Worm (Caenorhabditis elegans): ENCODE results near the gene C17H12.2.

DNA sequence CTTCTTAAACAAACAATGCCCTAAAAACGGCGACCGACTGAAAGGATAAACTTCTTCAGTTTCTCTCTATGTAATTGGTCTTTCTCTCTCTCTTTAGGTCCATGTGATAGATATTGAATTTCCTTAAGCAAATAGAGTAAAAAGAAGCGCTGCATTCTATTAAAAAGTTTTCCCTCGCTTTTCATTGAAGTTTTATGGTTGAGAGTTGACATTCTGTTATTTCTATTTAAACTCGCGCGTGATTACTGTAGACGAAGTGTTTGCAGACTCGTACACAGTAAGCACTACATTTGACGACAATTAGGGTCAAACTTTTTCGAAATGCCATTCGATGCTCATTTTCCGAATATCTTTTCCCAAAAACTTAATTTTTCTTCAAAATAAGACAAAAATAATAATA is 13.1 kb downstream of the C17H12.2 start:
- TF ChIP-seq lin-32 (GFP tag; optimal IDR thresholded peaks at IDR 0.05) = no peak
- no peak for TF ChIP-seq nhr-76 (tag; optimal IDR thresholded peaks at IDR 0.05)
- no peak for TF ChIP-seq ceh-39 (tag; optimal IDR thresholded peaks at IDR 0.05)
- no peak for TF ChIP-seq ces-1 (GFP tag; optimal IDR thresholded peaks at IDR 0.05)
- TF ChIP-seq blmp-1 (tag; optimal IDR thresholded peaks at IDR 0.05) = no peak
- no peak for TF ChIP-seq tbx-8 (GFP tag; optimal IDR thresholded peaks at IDR 0.05)
- TF ChIP-seq unc-39 (tag; optimal IDR thresholded peaks at IDR 0.05) = no peak
- TF ChIP-seq ceh-83 (GFP tag; optimal IDR thresholded peaks at IDR 0.05) = no peak
- TF ChIP-seq snpc-4 (tag; optimal IDR thresholded peaks at IDR 0.05) = no peak
- no peak for TF ChIP-seq nhr-2 (tag; optimal IDR thresholded peaks at IDR 0.05)
- TF ChIP-seq hlh-1 (tag; optimal IDR thresholded peaks at IDR 0.05) = no peak
- TF ChIP-seq drap-1 (GFP tag; optimal IDR thresholded peaks at IDR 0.05) = no peak

All from whole organism, mixed stage, embryonic.